Worm (Caenorhabditis elegans): Measurements from ENCODE around the gene F57G12.1.

F57G12.1 gene

DNA sequence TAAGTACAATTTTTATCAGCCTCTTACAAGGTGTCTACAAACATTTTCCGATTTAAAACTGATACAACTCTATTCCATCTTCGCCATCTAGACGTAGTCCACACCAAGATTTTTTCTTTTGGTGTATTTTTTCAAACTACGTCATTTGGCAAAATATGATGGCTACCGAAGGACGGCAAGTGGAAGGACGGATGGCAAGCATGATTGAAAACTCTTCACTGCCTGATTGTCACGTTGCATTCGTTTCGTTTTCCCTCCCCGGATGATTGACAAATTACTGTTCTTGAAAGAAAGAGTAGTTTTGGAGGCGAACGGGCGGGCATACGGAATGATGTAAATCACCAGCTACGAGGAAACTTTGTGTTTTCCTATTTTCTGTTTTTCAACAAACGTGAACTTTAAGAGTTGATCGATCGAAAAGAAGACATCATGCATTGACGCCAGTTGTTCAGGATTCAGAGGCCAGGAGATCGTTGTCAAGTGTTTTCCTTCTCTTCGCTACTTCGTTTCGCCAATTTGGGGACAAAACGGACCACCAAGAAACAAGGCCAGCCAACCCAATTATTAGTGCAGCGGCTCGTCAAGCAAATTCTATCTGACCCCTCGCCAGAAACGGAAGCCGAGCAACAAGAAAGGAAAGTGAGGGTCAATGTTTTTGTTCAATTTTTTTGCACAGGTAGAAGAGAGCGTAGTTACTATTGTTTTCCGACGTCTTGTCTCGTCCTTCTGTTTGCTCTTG, 7.0 kb upstream of the F57G12.1 start:
- TF ChIP-seq eor-1 (tag; optimal IDR thresholded peaks at IDR 0.05) (no peak), nhr-11 (tag; optimal IDR thresholded peaks at IDR 0.05) (no peak), unc-62 (GFP tag; optimal IDR thresholded peaks at IDR 0.05) (peak; percentile 33), mdl-1 (tag; optimal IDR thresholded peaks at IDR 0.05) (no peak), nhr-25 (tag; optimal IDR thresholded peaks at IDR 0.05) (peak; percentile 51), R02D3.7 (tag; optimal IDR thresholded peaks at IDR 0.05) (no peak), lin-39 (tag; optimal IDR thresholded peaks at IDR 0.05) (peak; percentile 47), pqm-1 (tag; optimal IDR thresholded peaks at IDR 0.05) (no peak)

ce11 chrX:12177521-12177920, 6.0 kb upstream of the F57G12.1 start:
- TF ChIP-seq nfya-1 (tag; optimal IDR thresholded peaks at IDR 0.05; ENCODE audit: insufficient read depth) (peak; percentile 49), lin-39 (tag; optimal IDR thresholded peaks at IDR 0.05) (peak; percentile 15), hmg-11 (tag; optimal IDR thresholded peaks at IDR 0.05) (peak; percentile 0), ceh-28 (tag; optimal IDR thresholded peaks at IDR 0.05) (no peak), nhr-28 (tag; optimal IDR thresholded peaks at IDR 0.05) (no peak), elt-1 (tag; optimal IDR thresholded peaks at IDR 0.05) (peak; percentile 67), ztf-4 (tag; optimal IDR thresholded peaks at IDR 0.05) (no peak)

- no peak for TF ChIP-seq fkh-10 (GFP tag; optimal IDR thresholded peaks at IDR 0.05)
- no peak for TF ChIP-seq ceh-16 (tag; optimal IDR thresholded peaks at IDR 0.05)
- peak; percentile 74 for TF ChIP-seq nhr-25 (tag; optimal IDR thresholded peaks at IDR 0.05)
- peak; percentile 22 for TF ChIP-seq elt-2 (tag; optimal IDR thresholded peaks at IDR 0.05)
- no peak for TF ChIP-seq nhr-77 (tag; optimal IDR thresholded peaks at IDR 0.05)
- TF ChIP-seq nhr-23 (tag; optimal IDR thresholded peaks at IDR 0.05), result peak; percentile 53
These were observed 5.4 kb upstream of the F57G12.1 start for ce11 chrX:12176873-12177293.

ce11 chrX:12176394-12176793, 4.9 kb upstream of the F57G12.1 start:
- TF ChIP-seq fkh-10 (GFP tag; optimal IDR thresholded peaks at IDR 0.05) (no peak), ceh-9 (tag; optimal IDR thresholded peaks at IDR 0.05) (no peak), nhr-25 (tag; optimal IDR thresholded peaks at IDR 0.05) (no peak), snpc-4 (tag; optimal IDR thresholded peaks at IDR 0.05) (no peak), ceh-16 (tag; optimal IDR thresholded peaks at IDR 0.05) (no peak), mml-1 (tag; optimal IDR thresholded peaks at IDR 0.05) (no peak), nhr-43 (tag; optimal IDR thresholded peaks at IDR 0.05; ENCODE audit: poor library complexity, severe bottlenecking) (peak; percentile 73), egl-5 (tag; optimal IDR thresholded peaks at IDR 0.05) (peak; percentile 0), pha-4 (tag; optimal IDR thresholded peaks at IDR 0.05) (no peak), ztf-4 (tag; optimal IDR thresholded peaks at IDR 0.05) (no peak), ztf-11 (tag; optimal IDR thresholded peaks at IDR 0.05) (no peak), hmg-11 (tag; optimal IDR thresholded peaks at IDR 0.05) (no peak), nhr-237 (tag; optimal IDR thresholded peaks at IDR 0.05) (no peak), elt-3 (tag; optimal IDR thresholded peaks at IDR 0.05) (no peak), nhr-23 (tag; optimal IDR thresholded peaks at IDR 0.05) (peak; percentile 49), nfya-1 (tag; optimal IDR thresholded peaks at IDR 0.05; ENCODE audit: insufficient read depth) (no peak), lin-39 (tag; optimal IDR thresholded peaks at IDR 0.05) (peak; percentile 3), zag-1 (tag; optimal IDR thresholded peaks at IDR 0.05) (no peak), nhr-76 (tag; optimal IDR thresholded peaks at IDR 0.05) (no peak), eor-1 (tag; optimal IDR thresholded peaks at IDR 0.05) (no peak), jun-1 (tag; optimal IDR thresholded peaks at IDR 0.05) (no peak), pqm-1 (tag; optimal IDR thresholded peaks at IDR 0.05) (no peak), lsy-12 (tag; optimal IDR thresholded peaks at IDR 0.05) (no peak), aly-2 (tag; optimal IDR thresholded peaks at IDR 0.05) (no peak), elt-1 (tag; optimal IDR thresholded peaks at IDR 0.05) (no peak), elt-2 (tag; optimal IDR thresholded peaks at IDR 0.05) (no peak), daf-12 (tag; optimal IDR thresholded peaks at IDR 0.05) (no peak), lin-15B (tag; optimal IDR thresholded peaks at IDR 0.05) (no peak)
